Worm (Caenorhabditis elegans) whole organism, L4 larva: Measurements from ENCODE around the gene txt-10.

Source experiments
- Y75B8A.6 ChIP-seq: fragments of 200-800 bp; sonication (Bioruptor generic); IDR thresholded peaks from 2 replicates; pipeline ENCODE4 v1.3.6; 2022; ENCODE audit warnings: missing genetic modification reagents, missing genetic modification characterization, missing compliant biosample characterization
- ZK546.5 ChIP-seq, 2 experiments: sonication (generic microtip); optimal IDR thresholded peaks; 2 replicates each; lab custom pipeline; 2017; ENCODE audit warnings: missing biosample characterization in 2 of 2, missing genetic modification characterization in 2 of 2
- attf-4 ChIP-seq: sonication (generic microtip); optimal IDR thresholded peaks from 3 replicates; lab custom pipeline; 2017; ENCODE audit warnings: missing biosample characterization, missing genetic modification characterization
- egl-27 ChIP-seq: sonication (generic microtip); optimal IDR thresholded peaks from 3 replicates; lab custom pipeline; 2017; ENCODE audit warnings: missing biosample characterization, missing genetic modification reagents, missing genetic modification characterization
- lsy-2 ChIP-seq, 2 experiments: fragments of 150-350 bp in 1 of 2; sonication (generic microtip) in 1 of 2; optimal IDR thresholded peaks; 2 replicates each; lab custom pipeline; 2014 to 2017; ENCODE audit warnings: missing biosample characterization in 2 of 2, missing genetic modification characterization in 2 of 2
- madf-9 ChIP-seq: fragments of 200-800 bp; sonication (Bioruptor generic); conservative IDR thresholded peaks from 2 replicates; pipeline ENCODE4 v1.3.6; 2022; ENCODE audit warnings: missing genetic modification reagents, missing genetic modification characterization, missing compliant biosample characterization
- nhr-237 ChIP-seq: sonication (generic microtip); optimal IDR thresholded peaks from 2 replicates; lab custom pipeline; 2017; ENCODE audit warnings: missing biosample characterization, missing genetic modification characterization
- pqm-1 ChIP-seq: sonication (generic microtip); optimal IDR thresholded peaks from 2 replicates; lab custom pipeline; 2017; ENCODE audit warnings: missing biosample characterization, missing genetic modification characterization
- snpc-4 ChIP-seq: fragments of 150-350 bp; optimal IDR thresholded peaks from 2 replicates; lab custom pipeline; 2014; ENCODE audit warnings: missing biosample characterization, missing genetic modification characterization
- spr-1 ChIP-seq: sonication (generic microtip); optimal IDR thresholded peaks from 2 replicates; lab custom pipeline; 2016; ENCODE audit warnings: mild to moderate bottlenecking, missing genetic modification characterization, missing compliant biosample characterization
- unc-130 ChIP-seq: sonication (generic microtip); optimal IDR thresholded peaks from 2 replicates; lab custom pipeline; 2016; ENCODE audit warnings: missing genetic modification reagents, missing genetic modification characterization, missing compliant biosample characterization
- unc-39 ChIP-seq: sonication (generic microtip); optimal IDR thresholded peaks from 2 replicates; lab custom pipeline; 2017; ENCODE audit warnings: missing biosample characterization, missing genetic modification characterization

DNA sequence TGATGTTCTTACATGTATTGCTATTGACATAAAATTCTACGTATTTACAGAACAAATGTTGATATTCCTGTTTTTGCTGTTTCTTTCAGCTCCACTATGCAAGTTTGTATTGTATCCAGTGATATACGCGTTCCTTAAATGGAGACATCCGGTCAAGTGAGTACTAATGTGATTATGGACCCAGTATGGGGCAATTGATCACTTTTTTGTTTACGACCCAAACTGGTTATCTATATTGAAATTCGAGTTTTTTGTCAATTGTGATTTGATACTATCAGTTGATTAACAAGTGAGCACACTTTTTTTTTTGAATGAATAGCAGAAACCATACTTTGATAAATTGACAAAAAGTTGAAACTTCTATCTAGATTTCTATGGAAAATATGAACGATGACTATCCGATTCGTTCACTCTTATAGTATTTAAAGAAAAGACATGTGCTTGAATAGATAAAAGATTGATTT, 49.2 kb upstream of the txt-10 start, which contains the start of gene T21C9.6:
- TF ChIP-seq egl-27 (tag; lab: Kevin White, UChicago) = no peak
- no peak for TF ChIP-seq unc-39
- TF ChIP-seq nhr-237 = no peak
- peak; percentile 75 for TF ChIP-seq pqm-1 (tag; lab: Kevin White, UChicago)
- TF ChIP-seq spr-1 (tag; lab: Kevin White, UChicago) = no peak
- TF ChIP-seq Y75B8A.6 (GFP tag; lab: Robert Waterston, UW) = no peak
- no peak for TF ChIP-seq madf-9 (GFP tag; lab: Robert Waterston, UW)
- TF ChIP-seq attf-4 (tag; lab: Kevin White, UChicago) = no peak
- TF ChIP-seq lsy-2 (tag; optimal IDR thresholded peaks at IDR 0.05; lab: Kevin White, UChicago) = no peak
- no peak for TF ChIP-seq unc-130 (GFP tag; lab: Kevin White, UChicago)
- TF ChIP-seq ZK546.5 (tag; optimal IDR thresholded peaks at IDR 0.05; lab: Kevin White, UChicago) = no peak
- no peak for TF ChIP-seq snpc-4
